Fruit fly (Drosophila melanogaster): Measurements from ENCODE around the gene CaMKI.

DNA sequence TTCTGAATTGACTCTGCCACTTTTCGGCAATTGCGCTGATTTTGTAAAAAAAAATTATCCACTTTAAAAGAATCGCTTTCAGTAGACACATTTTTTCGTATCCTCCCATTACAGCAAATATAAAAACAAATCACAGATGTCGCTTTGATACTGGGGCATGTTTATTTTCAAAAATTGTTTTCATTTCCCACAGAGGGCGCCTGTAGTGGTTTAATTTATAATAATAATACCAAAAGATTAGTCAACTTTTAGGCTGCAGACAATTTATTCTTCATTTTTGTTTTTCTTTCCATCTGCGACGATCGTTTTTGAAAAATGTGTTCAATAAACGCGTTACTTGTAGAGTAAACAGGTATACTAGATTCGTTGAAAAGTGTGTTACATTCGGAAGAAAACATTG, 38.5 kb upstream of the CaMKI start:
- no peak for TF ChIP-seq Dll (optimal IDR thresholded peaks at IDR 0.05)
- TF ChIP-seq EcR (GFP tag; optimal IDR thresholded peaks at IDR 0.05): no peak
- no peak for TF ChIP-seq psq (optimal IDR thresholded peaks at IDR 0.05)
